Fruit fly (Drosophila melanogaster) whole organism, prepupa: ENCODE measurements around the gene CG7872.
A peak's percentile ranks its signal among the peaks of the same experiment; 100 is the strongest.

Source experiments
- CG10669 ChIP-seq: fragments of 200-800 bp; sonication (Bioruptor generic); optimal IDR thresholded peaks from 3 replicates; lab custom pipeline; 2018; ENCODE audit warnings: missing biosample characterization, mild to moderate bottlenecking, missing genetic modification characterization, moderate library complexity
- CG11294 ChIP-seq: fragments of 200-800 bp; sonication (Bioruptor generic); IDR thresholded peaks from 2 replicates; pipeline ENCODE4 v1.3.6; 2022; ENCODE audit warnings: missing biosample characterization, missing genetic modification characterization
- CG3032 ChIP-seq: fragments of 200-800 bp; optimal IDR thresholded peaks from 2 replicates; lab custom pipeline; 2019; ENCODE audit warnings: missing biosample characterization, mild to moderate bottlenecking, missing genetic modification characterization, moderate library complexity
- CG8632 ChIP-seq: fragments of 200-800 bp; sonication (Bioruptor generic); optimal IDR thresholded peaks from 3 replicates; lab custom pipeline; 2016; ENCODE audit warnings: missing biosample characterization, missing genetic modification characterization
- Eip93F ChIP-seq: fragments of 200-800 bp; sonication (Bioruptor generic); optimal IDR thresholded peaks from 2 replicates; lab custom pipeline; 2016; ENCODE audit warnings: missing biosample characterization, mild to moderate bottlenecking, missing genetic modification characterization
- Hr39 ChIP-seq: fragments of 200-800 bp; sonication (Bioruptor generic); optimal IDR thresholded peaks from 2 replicates; lab custom pipeline; 2016; ENCODE audit warnings: missing biosample characterization, missing genetic modification characterization
- Lpt ChIP-seq: fragments of 200-800 bp; sonication (Bioruptor generic); optimal IDR thresholded peaks from 3 replicates; lab custom pipeline; 2016; ENCODE audit warnings: missing biosample characterization, missing genetic modification characterization
- fd59A ChIP-seq: fragments of 200-800 bp; sonication (Bioruptor generic); optimal IDR thresholded peaks from 2 replicates; lab custom pipeline; 2017; ENCODE audit warnings: missing biosample characterization, mild to moderate bottlenecking, missing genetic modification characterization, missing genetic modification reagents
- lz ChIP-seq: fragments of 200-800 bp; sonication (Bioruptor generic); optimal IDR thresholded peaks from 3 replicates; lab custom pipeline; 2016; ENCODE audit warnings: missing biosample characterization, missing genetic modification characterization
- pdm3 ChIP-seq: fragments of 200-800 bp; sonication (Bioruptor generic); optimal IDR thresholded peaks from 3 replicates; lab custom pipeline; 2016; ENCODE audit warnings: missing biosample characterization, missing genetic modification characterization
- svp ChIP-seq: fragments of 200-800 bp; sonication (Bioruptor generic); peaks from one replicate; lab custom pipeline; 2016; ENCODE audit warnings: missing biosample characterization, missing genetic modification characterization
- vri ChIP-seq: fragments of 200-800 bp; sonication (Bioruptor generic); optimal IDR thresholded peaks from 3 replicates; lab custom pipeline; 2016; ENCODE audit warnings: missing biosample characterization, mild to moderate bottlenecking, missing genetic modification characterization

DNA sequence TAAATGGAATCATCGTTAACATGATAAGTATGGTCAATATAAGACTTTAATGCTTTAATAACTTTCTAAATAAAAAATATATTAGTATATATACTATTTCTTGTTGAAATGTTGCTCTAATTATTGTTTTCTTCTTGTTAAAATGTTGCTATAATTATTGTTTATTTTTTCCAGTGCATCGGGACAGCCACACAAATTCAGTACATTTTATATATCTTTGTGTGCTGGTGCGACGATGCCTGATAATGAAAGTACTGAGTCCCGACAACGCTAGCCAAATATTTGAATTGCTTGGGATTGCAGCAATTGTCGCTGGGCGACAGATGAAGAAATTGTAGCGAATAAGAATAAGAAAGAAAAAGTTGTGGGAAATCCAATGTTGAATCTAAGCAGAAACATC, 48.8 kb upstream of the CG7872 start:
- no peak for TF ChIP-seq lz (GFP tag; lab: Kevin White, UChicago)
- TF ChIP-seq fd59A (GFP tag; lab: Kevin White, UChicago), result no peak
- TF ChIP-seq pdm3 (GFP tag; lab: Kevin White, UChicago), result no peak
- TF ChIP-seq Lpt (GFP tag; lab: Kevin White, UChicago), result no peak
- no peak for TF ChIP-seq vri (GFP tag; lab: Kevin White, UChicago)
- no peak for TF ChIP-seq Hr39 (GFP tag; lab: Kevin White, UChicago)
- peak; percentile 2 for TF ChIP-seq CG3032
- TF ChIP-seq svp (GFP tag; lab: Kevin White, UChicago), result peak; percentile 53
- no peak for TF ChIP-seq CG11294
- TF ChIP-seq Eip93F, result no peak
- TF ChIP-seq CG8632, result no peak
- TF ChIP-seq CG10669, result peak; percentile 7
